Fruit fly (Drosophila melanogaster): ENCODE results near the gene CG15628.

- no peak for TF ChIP-seq br (GFP tag; optimal IDR thresholded peaks at IDR 0.05)
- no peak for TF ChIP-seq fru (GFP tag; optimal IDR thresholded peaks at IDR 0.05)
These were observed 4.1 kb downstream of the CG15628 start for dm6 chr2L:4825695-4826094.
